Worm (Caenorhabditis elegans) whole organism, L4 larva: ENCODE results near the gene Y49E10.25.

ENCODE experiments used
- F37D6.2 ChIP-seq: sonication (generic microtip); optimal IDR thresholded peaks from 2 replicates; lab custom pipeline; 2016; ENCODE audit warnings: mild to moderate bottlenecking, missing genetic modification characterization, missing compliant biosample characterization
- F49E8.2 ChIP-seq: sonication (generic microtip); optimal IDR thresholded peaks from 2 replicates; lab custom pipeline; 2016; ENCODE audit warnings: missing compliant biosample characterization, mild to moderate bottlenecking, missing genetic modification characterization, borderline replicate concordance
- Y105C5A.15 ChIP-seq: fragments of 200-800 bp; sonication (Bioruptor generic); IDR thresholded peaks from 2 replicates; pipeline ENCODE4 v1.3.6; 2022; ENCODE audit warnings: missing genetic modification characterization, missing compliant biosample characterization
- aha-1 ChIP-seq: fragments of 150-350 bp; peaks from one replicate; lab custom pipeline; 2014; ENCODE audit warnings: missing biosample characterization, missing genetic modification characterization
- aly-2 ChIP-seq: sonication (generic microtip); optimal IDR thresholded peaks from 2 replicates; lab custom pipeline; 2018; ENCODE audit warnings: missing biosample characterization, missing genetic modification characterization
- ceh-28 ChIP-seq: fragments of 150-350 bp; optimal IDR thresholded peaks from 2 replicates; lab custom pipeline; 2014; ENCODE audit warnings: missing biosample characterization, missing genetic modification reagents, missing genetic modification characterization
- ceh-82 ChIP-seq: sonication (generic microtip); optimal IDR thresholded peaks from 2 replicates; lab custom pipeline; 2017; ENCODE audit warnings: missing biosample characterization, missing genetic modification characterization
- ctbp-1 ChIP-seq: fragments of 200-800 bp; sonication (Bioruptor generic); IDR thresholded peaks from 2 replicates; pipeline ENCODE4 v1.3.6; 2022; ENCODE audit warnings: missing genetic modification reagents, missing genetic modification characterization, missing compliant biosample characterization
- daf-16 ChIP-seq, 3 experiments: sonication (generic microtip); optimal IDR thresholded peaks; 2 replicates each; lab custom pipeline; 2016 to 2017; ENCODE audit warnings: missing genetic modification characterization in 3 of 3, missing genetic modification reagents in 3 of 3, mild to moderate bottlenecking in 2 of 3, missing compliant biosample characterization in 2 of 3, missing biosample characterization in 1 of 3, moderate library complexity in 1 of 3
- dmd-6 ChIP-seq: fragments of 200-800 bp; sonication (Bioruptor generic); IDR thresholded peaks from 2 replicates; pipeline ENCODE4 v1.3.6; 2022; ENCODE audit warnings: missing genetic modification reagents, missing genetic modification characterization, missing compliant biosample characterization
- dpl-1 ChIP-seq: fragments of 150-350 bp; optimal IDR thresholded peaks from 2 replicates; lab custom pipeline; 2014; ENCODE audit warnings: missing biosample characterization, missing genetic modification reagents, missing genetic modification characterization
- dve-1 ChIP-seq: sonication (generic microtip); optimal IDR thresholded peaks from 2 replicates; lab custom pipeline; 2017; ENCODE audit warnings: antibody characterized with exemption, mild to moderate bottlenecking, missing genetic modification characterization, missing compliant biosample characterization; ENCODE audit not compliant: insufficient read depth
- hif-1 ChIP-seq, 2 experiments: sonication (generic microtip); optimal IDR thresholded peaks; 2 replicates each; lab custom pipeline; 2016 to 2017; ENCODE audit warnings: missing compliant biosample characterization in 2 of 2, missing genetic modification characterization in 2 of 2, missing genetic modification reagents in 2 of 2, missing genotype in 2 of 2, mild to moderate bottlenecking in 1 of 2
- hlh-30 ChIP-seq: sonication (generic microtip); optimal IDR thresholded peaks from 2 replicates; lab custom pipeline; 2017; ENCODE audit warnings: antibody characterized with exemption, mild to moderate bottlenecking, missing genetic modification characterization, missing compliant biosample characterization; ENCODE audit not compliant: insufficient read depth
- lin-1 ChIP-seq: fragments of 200-800 bp; sonication (Bioruptor generic); IDR thresholded peaks from 2 replicates; pipeline ENCODE4 v1.3.6; 2022; ENCODE audit warnings: missing genetic modification reagents, missing genetic modification characterization, missing compliant biosample characterization
- lin-13 ChIP-seq: fragments of 150-350 bp; optimal IDR thresholded peaks from 2 replicates; lab custom pipeline; 2014; ENCODE audit warnings: missing biosample characterization, missing genetic modification reagents, missing genetic modification characterization
- lin-38 ChIP-seq: fragments of 200-800 bp; sonication (Bioruptor generic); IDR thresholded peaks from 2 replicates; pipeline ENCODE4 v1.3.6; 2022; ENCODE audit warnings: missing genetic modification reagents, missing genetic modification characterization, missing compliant biosample characterization
- lir-3 ChIP-seq: sonication (generic microtip); optimal IDR thresholded peaks from 2 replicates; lab custom pipeline; 2016; ENCODE audit warnings: mild to moderate bottlenecking, missing genetic modification characterization, missing compliant biosample characterization
- lsy-2 ChIP-seq, 2 experiments: fragments of 150-350 bp in 1 of 2; sonication (generic microtip) in 1 of 2; optimal IDR thresholded peaks; 2 replicates each; lab custom pipeline; 2014 to 2017; ENCODE audit warnings: missing biosample characterization in 2 of 2, missing genetic modification characterization in 2 of 2
- mdl-1 ChIP-seq, 2 experiments: fragments of 150-350 bp in 1 of 2; sonication (generic microtip) in 1 of 2; optimal IDR thresholded peaks; 2 replicates each; lab custom pipeline; 2014 to 2017; ENCODE audit warnings: missing biosample characterization in 2 of 2, missing genetic modification characterization in 2 of 2
- mep-1 ChIP-seq: fragments of 150-350 bp; sonication (generic microtip); optimal IDR thresholded peaks from 3 replicates; lab custom pipeline; 2014; ENCODE audit warnings: missing biosample characterization, missing genetic modification characterization
- mes-2 ChIP-seq: sonication (generic microtip); optimal IDR thresholded peaks from 2 replicates; lab custom pipeline; 2016; ENCODE audit warnings: missing genotype, mild to moderate bottlenecking, missing genetic modification characterization, missing compliant biosample characterization; ENCODE audit not compliant: poor library complexity, severe bottlenecking
- nhr-10 ChIP-seq: fragments of 150-350 bp; optimal IDR thresholded peaks from 2 replicates; lab custom pipeline; 2014; ENCODE audit warnings: missing biosample characterization, missing genetic modification characterization
- nhr-28 ChIP-seq: fragments of 150-350 bp; optimal IDR thresholded peaks from 2 replicates; lab custom pipeline; 2014; ENCODE audit warnings: missing biosample characterization, missing genetic modification characterization
- nhr-41 ChIP-seq: fragments of 200-800 bp; sonication (Bioruptor generic); IDR thresholded peaks from 2 replicates; pipeline ENCODE4 v1.3.6; 2022; ENCODE audit warnings: missing genetic modification reagents, missing genetic modification characterization, missing compliant biosample characterization
- nhr-6 ChIP-seq: fragments of 150-350 bp; optimal IDR thresholded peaks from 2 replicates; lab custom pipeline; 2014; ENCODE audit warnings: missing biosample characterization, missing genetic modification characterization
- pha-4 ChIP-seq, 2 experiments: fragments of 150-350 bp in 1 of 2; fragments of 200-800 bp in 1 of 2; sonication (Bioruptor generic) in 1 of 2; IDR thresholded peaks in 1 of 2; optimal IDR thresholded peaks in 1 of 2; 2 replicates each; pipeline versions ENCODE4 v1.3.6 to Lab custom; 2014 to 2022; ENCODE audit warnings: missing genetic modification characterization in 2 of 2, missing genetic modification reagents in 2 of 2, missing biosample characterization in 1 of 2, missing compliant biosample characterization in 1 of 2
- php-3 ChIP-seq: fragments of 200-800 bp; sonication (Bioruptor generic); IDR thresholded peaks from 2 replicates; pipeline ENCODE4 v1.3.6; 2022; ENCODE audit warnings: missing genetic modification reagents, missing genetic modification characterization, missing compliant biosample characterization
- pqm-1 ChIP-seq: sonication (generic microtip); optimal IDR thresholded peaks from 2 replicates; lab custom pipeline; 2017; ENCODE audit warnings: missing biosample characterization, missing genetic modification characterization
- tag-97 ChIP-seq: fragments of 200-800 bp; sonication (Bioruptor generic); IDR thresholded peaks from 2 replicates; pipeline ENCODE4 v1.3.6; 2022; ENCODE audit warnings: missing genetic modification characterization, missing compliant biosample characterization
- zfp-3 ChIP-seq: fragments of 200-800 bp; sonication (Bioruptor generic); conservative IDR thresholded peaks from 2 replicates; pipeline ENCODE4 v1.3.6; 2022; ENCODE audit warnings: missing genetic modification reagents, missing genetic modification characterization, missing compliant biosample characterization
- ztf-7 ChIP-seq: fragments of 150-350 bp; optimal IDR thresholded peaks from 2 replicates; lab custom pipeline; 2014; ENCODE audit warnings: missing biosample characterization, missing genetic modification characterization

Y49E10.25 gene

DNA sequence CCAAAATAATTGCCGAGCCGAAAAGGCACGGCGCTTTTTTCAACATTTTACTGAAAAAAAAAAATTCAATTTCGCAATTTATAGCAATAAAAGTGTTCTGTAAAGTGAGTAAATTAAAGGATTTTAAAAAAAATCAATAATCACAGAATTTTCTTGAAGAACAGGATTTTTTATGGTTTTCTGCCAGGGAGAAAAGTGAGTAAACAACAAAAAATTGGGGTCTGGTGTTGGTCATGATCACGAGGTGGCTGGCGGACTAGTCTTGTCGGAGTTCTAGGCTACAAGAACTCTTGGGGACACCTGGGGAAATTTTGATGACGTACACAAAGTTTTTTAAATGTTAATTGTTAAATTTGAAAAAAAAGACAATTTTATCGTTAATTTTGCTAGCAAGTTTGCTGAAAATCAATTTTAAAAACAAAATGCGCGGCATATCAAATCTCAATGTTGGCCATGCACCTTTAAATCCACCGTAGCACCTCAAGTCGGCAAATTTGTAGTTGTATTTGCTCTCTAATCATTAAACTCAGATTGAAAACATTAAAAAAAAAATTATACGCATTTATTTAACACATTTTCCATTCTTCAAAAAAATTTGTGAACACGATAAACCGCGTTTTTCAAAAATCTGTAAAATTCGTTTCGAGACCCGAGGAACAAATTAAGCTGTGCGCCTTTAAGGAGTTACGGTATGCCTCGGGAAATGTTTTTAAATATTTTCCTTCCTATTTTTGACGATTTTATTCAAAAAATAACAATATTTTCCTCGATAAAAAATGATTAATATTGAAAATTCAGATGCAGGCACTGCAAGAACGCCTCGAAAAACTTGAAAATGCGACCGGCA is 34.9 kb downstream of the Y49E10.25 start, which contains the start of the genes scav-3 and Y49E10.21 (continued):
- TF ChIP-seq daf-16 (GFP tag; optimal IDR thresholded peaks at IDR 0.05; lab: Kevin White, UChicago) (no peak), daf-16 (tag; optimal IDR thresholded peaks at IDR 0.05; lab: Kevin White, UChicago) (peak; percentile 91), hlh-30 (tag; lab: Kevin White, UChicago) (peak; percentile 93), dpl-1 (peak; percentile 38), hif-1 (tag; optimal IDR thresholded peaks at IDR 0.05; lab: Kevin White, UChicago) (peak in 1 of 2 experiments; percentile 27), lin-1 (GFP tag; lab: Robert Waterston, UW) (no peak), F49E8.2 (peak; percentile 58), lin-13 (GFP tag; lab: Kevin White, UChicago) (peak; percentile 11), pha-4 (GFP tag; IDR thresholded peaks at IDR 0.05; lab: Robert Waterston, UW) (no peak), pha-4 (tag; optimal IDR thresholded peaks at IDR 0.05; lab: Kevin White, UChicago) (no peak), dmd-6 (no peak; the same call in 1 of the 2 replicates), nhr-6 (tag; lab: Kevin White, UChicago) (no peak), mes-2 (tag; lab: Kevin White, UChicago) (peak; percentile 58), nhr-41 (GFP tag; lab: Robert Waterston, UW) (no peak), ceh-82 (tag; lab: Kevin White, UChicago) (no peak), aha-1 (tag; lab: Kevin White, UChicago) (peak; percentile 24), nhr-10 (tag; lab: Kevin White, UChicago) (no peak), aly-2 (tag; lab: Kevin White, UChicago) (no peak), lir-3 (tag; lab: Kevin White, UChicago) (no peak), mep-1 (peak; percentile 57), ctbp-1 (GFP tag; lab: Robert Waterston, UW) (no peak), mdl-1 (tag; optimal IDR thresholded peaks at IDR 0.05; lab: Kevin White, UChicago) (peak in 1 of 2 experiments; percentile 33), ztf-7 (tag; lab: Kevin White, UChicago) (peak; percentile 8), lsy-2 (tag; optimal IDR thresholded peaks at IDR 0.05; lab: Kevin White, UChicago) (peak in 1 of 2 experiments; percentile 39)

- TF ChIP-seq mes-2 (tag; lab: Kevin White, UChicago) = peak; percentile 47
- TF ChIP-seq lin-38 (GFP tag; lab: Robert Waterston, UW) = peak; percentile 67
- TF ChIP-seq Y105C5A.15 (GFP tag; lab: Robert Waterston, UW) = no peak
- TF ChIP-seq aha-1 (tag; lab: Kevin White, UChicago) = peak; percentile 49
- peak in 1 of 2 experiments; percentile 33 for TF ChIP-seq lsy-2 (tag; optimal IDR thresholded peaks at IDR 0.05; lab: Kevin White, UChicago)
Measured at ce11 chrIII:12455651-12456420, 36.0 kb downstream of the Y49E10.25 start.

ce11 chrIII:12453785-12454184 is 38.1 kb downstream of the Y49E10.25 start:
- TF ChIP-seq ceh-28 (tag; lab: Kevin White, UChicago) = peak; percentile 62
- no peak for TF ChIP-seq daf-16 (GFP tag; optimal IDR thresholded peaks at IDR 0.05; lab: Kevin White, UChicago)
- TF ChIP-seq daf-16 (tag; optimal IDR thresholded peaks at IDR 0.05; lab: Kevin White, UChicago) = peak; percentile 75
- TF ChIP-seq tag-97 (GFP tag; lab: Robert Waterston, UW) = no peak
- TF ChIP-seq mes-2 (tag; lab: Kevin White, UChicago) = peak; percentile 19
- peak; percentile 2 for TF ChIP-seq hlh-30 (tag; lab: Kevin White, UChicago)
- TF ChIP-seq F37D6.2 = no peak
- TF ChIP-seq hif-1 (tag; optimal IDR thresholded peaks at IDR 0.05; lab: Kevin White, UChicago) = no peak
- peak; percentile 31 for TF ChIP-seq dmd-6
- peak; percentile 29 for TF ChIP-seq dve-1 (tag; lab: Kevin White, UChicago)
- peak; percentile 32 for TF ChIP-seq nhr-28 (tag; lab: Kevin White, UChicago)
- peak; percentile 44 for TF ChIP-seq php-3 (GFP tag; lab: Robert Waterston, UW)
- no peak for TF ChIP-seq zfp-3
- TF ChIP-seq pqm-1 = peak; percentile 75
- peak; percentile 89 for TF ChIP-seq aha-1 (tag; lab: Kevin White, UChicago)
- no peak for TF ChIP-seq ztf-7 (tag; lab: Kevin White, UChicago)
